Worm (Caenorhabditis elegans): ENCODE measurements around the gene F14F9.5.

Gene F14F9.5

DNA sequence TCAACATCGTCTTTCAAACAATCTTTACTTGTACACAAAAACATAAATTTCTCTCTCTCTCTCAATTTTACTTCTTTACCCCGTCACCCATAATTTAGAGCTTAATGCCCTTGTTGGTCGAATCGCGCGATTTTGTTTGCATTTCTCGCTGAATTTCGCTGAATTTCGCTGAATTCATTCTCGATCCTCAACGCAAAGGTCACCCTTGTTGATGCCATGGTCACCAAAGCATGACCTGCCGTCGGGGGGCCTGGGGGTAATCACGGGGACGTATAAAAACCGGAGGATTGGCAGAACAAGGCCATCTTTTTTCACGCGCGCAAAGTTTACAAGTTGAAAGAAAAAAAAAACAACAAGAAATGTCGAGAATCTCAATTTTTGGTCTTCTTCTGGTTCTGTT, 3.1 kb downstream of the F14F9.5 start, which contains the start of gene F14F9.8:
Gene F14F9.8 (plus strand): TSS at position 301 of the 400 bp plus-strand sequence.
- no peak for TF ChIP-seq unc-62 (GFP tag; optimal IDR thresholded peaks at IDR 0.05)

DNA sequence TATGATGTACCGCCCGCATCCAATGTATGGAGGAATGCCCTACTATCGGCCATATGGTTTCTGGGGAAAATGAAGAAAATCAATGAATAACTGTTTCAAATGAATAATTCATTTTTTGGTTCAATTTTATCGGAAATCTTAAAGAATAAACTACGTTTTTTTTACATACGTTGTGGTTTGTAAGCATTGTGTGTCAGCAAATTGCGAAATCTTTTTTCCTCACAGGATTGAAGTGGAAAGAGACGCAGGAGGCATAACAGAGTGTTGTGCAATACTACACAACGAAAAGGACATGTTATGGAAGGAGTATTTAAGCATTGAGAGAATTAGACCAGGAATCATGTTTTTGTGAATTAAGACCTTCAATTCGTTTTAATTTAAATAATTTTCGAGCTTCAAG, 4.5 kb downstream of the F14F9.5 start:
- no peak for TF ChIP-seq unc-62 (GFP tag; optimal IDR thresholded peaks at IDR 0.05)

DNA sequence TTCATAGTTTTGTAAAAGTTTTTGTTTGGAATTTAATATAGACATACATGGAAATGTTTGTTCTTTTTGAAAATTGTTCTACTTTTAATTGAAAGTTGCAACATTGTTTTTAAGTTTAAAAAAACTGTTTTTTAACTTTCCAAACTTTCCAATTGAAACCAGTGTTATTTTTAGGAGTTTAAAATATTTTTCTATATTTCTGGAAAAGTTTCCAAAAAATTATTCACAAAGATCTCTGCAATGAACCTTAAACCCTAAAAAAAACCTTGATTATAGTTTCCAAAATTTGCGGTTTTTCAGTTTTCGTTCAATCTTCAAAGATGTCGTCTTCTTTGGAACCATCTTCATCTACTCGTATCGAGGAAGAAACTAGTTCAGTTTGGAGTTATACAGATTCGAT, 5.5 kb downstream of the F14F9.5 start, which contains the start of gene F14F9.4:
Gene F14F9.4 (plus strand): TSS at position 301 of the 400 bp plus-strand sequence.
- no peak for TF ChIP-seq unc-62 (GFP tag; optimal IDR thresholded peaks at IDR 0.05)

DNA sequence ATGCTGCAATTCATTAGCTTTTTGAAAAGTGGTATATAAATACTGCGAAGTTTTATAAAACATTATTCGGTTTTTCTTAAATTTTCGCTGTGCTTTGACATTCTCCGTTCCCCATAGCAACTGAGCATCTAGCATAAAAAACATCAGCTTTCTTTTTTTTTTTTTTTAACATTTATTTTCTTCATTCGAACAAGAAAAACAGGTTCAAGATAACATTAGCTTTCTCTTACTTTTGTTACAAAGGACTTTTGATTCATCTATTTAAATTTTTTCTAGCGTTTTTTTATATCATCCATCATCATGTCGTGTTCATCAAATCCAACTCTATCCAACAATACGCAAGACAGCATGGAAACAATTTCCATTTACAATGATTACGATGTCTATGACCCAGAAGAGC, 11.0 kb downstream of the F14F9.5 start, which contains the start of gene F14F9.3:
Gene F14F9.3 (plus strand): TSS at position 301 of the 400 bp plus-strand sequence.
- TF ChIP-seq unc-62 (GFP tag; optimal IDR thresholded peaks at IDR 0.05): no peak

DNA sequence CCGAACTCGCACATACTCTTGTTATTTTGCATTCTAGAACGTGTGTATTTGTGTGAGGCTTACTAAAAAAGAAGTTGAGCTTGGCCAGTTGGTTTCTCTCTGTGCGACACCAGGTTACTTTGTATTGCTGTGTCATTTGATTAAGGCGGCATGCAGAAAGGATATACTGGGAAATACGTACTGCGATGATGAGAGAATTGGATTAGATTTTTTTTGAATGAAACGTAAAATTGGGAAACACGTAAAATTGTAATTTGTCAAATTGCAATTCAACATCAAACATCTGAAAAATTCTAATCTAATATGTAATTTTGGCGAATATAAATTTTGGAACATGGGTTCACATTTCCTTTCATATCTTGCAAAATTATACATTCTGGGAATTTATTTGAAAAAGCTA, 16.9 kb downstream of the F14F9.5 start, which contains the start of gene srh-129:
Gene srh-129 (minus strand): TSS at position 101 of the 400 bp plus-strand sequence.
- TF ChIP-seq unc-62 (GFP tag; optimal IDR thresholded peaks at IDR 0.05): no peak

DNA sequence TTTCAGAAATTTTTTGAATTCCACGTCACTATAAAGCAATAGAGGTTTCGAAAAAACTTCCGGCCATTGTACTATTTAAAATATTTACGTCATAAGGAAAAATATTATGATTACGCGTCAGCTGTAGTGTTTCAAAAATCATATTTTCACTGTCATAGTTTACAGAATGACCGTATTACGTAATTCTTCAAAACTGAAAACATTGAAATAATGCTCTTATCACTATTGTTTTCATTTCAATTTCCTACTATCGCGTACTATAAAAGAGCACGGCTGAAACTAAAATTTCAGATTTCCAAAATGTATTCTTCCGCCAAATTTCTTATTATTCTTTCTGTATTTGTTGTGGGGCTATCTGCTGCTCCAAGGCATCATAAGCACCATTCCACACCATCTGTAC, 17.6 kb downstream of the F14F9.5 start, which contains the start of gene F14F9.2:
Gene F14F9.2 (plus strand): TSS at position 301 of the 400 bp plus-strand sequence.
- TF ChIP-seq unc-62 (GFP tag; optimal IDR thresholded peaks at IDR 0.05): no peak

DNA sequence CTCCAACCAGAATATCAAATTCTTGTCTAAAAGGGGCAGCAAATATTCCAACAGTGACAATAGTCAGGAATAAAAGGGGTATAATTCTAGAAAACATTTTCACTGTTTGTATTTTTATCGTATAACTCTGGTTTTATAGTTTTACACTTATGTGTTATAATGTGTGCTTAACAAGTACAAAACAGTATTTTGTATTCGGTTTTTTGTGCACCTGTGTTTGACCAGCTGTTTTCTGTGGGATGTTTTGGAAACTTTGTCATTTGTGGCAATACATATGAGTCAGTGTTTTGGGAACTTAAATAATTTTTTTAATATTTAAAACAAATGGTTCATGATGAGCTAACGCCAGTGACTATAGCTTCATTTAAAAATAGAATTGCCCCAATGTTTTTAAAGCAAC, 19.5 kb downstream of the F14F9.5 start, which contains the start of gene F14F9.6:
Gene F14F9.6 (minus strand): TSS at position 101 of the 400 bp plus-strand sequence.
- TF ChIP-seq unc-62 (GFP tag; optimal IDR thresholded peaks at IDR 0.05): no peak

DNA sequence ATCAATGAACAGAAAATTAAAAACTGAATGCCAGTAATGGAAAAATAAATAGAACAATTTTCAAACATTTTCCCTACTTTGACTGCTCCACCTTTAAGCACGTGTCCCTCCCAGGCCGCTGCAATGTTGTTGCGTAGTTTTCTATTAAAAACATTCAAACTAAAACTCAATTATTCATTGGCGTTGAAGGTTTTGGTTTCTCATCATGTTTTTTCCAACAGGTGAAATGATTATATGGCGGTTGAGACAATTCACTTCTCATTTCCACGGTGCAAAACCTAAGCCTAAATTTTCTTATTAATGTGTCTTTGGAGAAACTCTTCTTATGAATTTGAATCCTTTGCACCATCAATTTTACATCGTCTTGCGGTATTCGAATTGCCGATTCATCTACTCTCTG, 24.0 kb downstream of the F14F9.5 start, which contains the start of gene srh-130:
Gene srh-130 (plus strand): TSS at position 301 of the 400 bp plus-strand sequence.
- no peak for TF ChIP-seq unc-62 (GFP tag; optimal IDR thresholded peaks at IDR 0.05)

DNA sequence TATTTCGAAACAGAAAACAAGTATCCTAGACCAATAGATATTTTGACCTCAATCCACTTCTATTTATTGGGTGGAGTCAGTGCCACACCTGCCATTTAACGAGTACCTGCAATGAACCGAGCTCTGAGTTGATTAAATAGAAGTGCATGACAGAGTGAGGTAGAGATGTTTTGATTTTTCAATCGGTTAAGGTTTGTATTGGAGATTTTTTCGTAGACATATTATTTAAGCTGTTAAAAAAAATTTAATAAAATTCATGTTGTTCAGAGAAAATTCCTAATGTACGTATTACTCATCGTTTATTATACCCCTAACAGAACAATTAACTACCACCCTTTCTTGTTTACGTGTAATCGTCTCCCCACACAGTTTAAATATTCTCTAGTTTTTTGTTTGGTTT, 28.6 kb downstream of the F14F9.5 start, which contains the start of gene srx-38:
Gene srx-38 (minus strand): TSS at position 101 of the 400 bp plus-strand sequence.
- TF ChIP-seq unc-62 (GFP tag; optimal IDR thresholded peaks at IDR 0.05): no peak

DNA sequence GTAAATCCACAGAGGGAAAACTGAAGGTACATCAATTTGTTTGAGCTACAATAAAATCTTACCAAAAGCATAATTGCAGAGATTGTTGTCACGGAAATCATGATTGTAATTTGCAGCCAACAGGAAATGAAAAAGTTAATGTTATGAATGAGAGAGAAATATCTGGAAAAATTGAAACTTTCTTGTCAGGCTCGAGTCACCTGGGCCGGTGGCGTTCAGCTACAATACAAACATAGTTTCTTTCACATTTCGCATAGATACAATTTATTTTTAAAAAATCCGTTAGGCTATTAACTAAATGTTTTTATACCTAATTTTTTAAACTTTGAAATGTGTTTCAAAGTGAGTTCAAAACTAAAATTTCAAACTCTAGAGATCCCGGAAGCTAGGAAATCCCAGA, 30.8 kb downstream of the F14F9.5 start, which contains the start of gene srx-39:
Gene srx-39 (minus strand): TSS at position 101 of the 400 bp plus-strand sequence.
- no peak for TF ChIP-seq unc-62 (GFP tag; optimal IDR thresholded peaks at IDR 0.05)

DNA sequence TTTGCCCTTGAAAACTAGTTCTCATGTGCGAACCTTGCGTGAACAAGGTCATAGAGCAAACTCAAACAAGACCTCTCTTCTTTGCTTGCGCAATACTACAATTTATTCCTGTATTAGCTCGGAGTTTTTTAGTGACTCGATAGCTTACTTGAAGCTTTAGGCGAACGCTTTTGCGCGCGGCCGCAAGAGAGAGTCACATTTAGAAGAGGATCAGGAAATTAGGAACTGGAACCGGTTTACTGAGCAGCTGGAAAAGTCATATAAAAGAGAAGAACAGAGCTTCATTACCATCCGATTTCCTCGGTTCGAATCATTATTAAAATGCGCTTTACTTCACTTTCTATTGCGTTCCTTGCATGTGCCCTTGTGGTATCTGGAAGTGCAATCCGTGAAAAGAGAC, 31.4 kb downstream of the F14F9.5 start, which contains the start of gene abu-15:
Gene abu-15 (plus strand): TSS at position 301 of the 400 bp plus-strand sequence.
- TF ChIP-seq unc-62 (GFP tag; optimal IDR thresholded peaks at IDR 0.05): no peak

DNA sequence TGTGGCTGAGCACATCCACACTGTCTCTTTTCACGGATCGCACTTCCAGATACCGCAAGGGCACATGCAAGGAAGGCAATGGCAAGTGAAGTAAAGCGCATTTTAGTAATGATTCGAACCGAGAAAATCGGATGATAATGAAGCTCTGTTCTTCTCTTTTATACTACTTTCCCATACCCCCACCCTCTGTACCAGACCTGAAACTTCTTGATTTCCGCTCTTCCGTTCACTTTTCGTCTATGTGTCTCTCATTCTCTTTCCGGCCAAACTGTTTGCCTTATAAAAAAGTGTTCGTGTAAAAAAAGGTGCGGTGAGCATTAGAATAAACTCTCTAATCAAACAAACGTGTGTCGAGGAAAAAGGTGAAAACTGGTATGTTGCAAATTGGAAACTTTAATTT, 34.9 kb downstream of the F14F9.5 start, which contains the start of gene abu-6:
Gene abu-6 (minus strand): TSS at position 101 of the 400 bp plus-strand sequence.
- no peak for TF ChIP-seq unc-62 (GFP tag; optimal IDR thresholded peaks at IDR 0.05)

DNA sequence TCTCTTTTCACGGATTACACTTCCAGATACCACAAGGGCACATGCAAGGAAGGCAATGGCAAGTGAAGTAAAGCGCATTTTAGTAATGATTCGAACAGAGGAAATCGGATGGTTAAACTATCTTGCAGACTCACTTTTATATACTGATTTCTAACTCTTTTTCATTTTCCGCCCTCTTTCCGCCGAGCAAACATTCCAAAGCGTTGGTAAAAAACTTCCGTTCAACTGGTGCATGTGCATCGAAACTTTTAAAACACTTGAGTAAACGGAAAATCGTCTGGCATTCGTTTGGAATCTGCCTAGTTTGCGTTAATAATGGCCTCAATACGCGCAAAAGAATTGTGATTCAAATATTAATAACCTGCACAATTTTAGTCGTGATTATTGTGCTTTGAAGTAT, 37.8 kb downstream of the F14F9.5 start, which contains the start of gene abu-7:
Gene abu-7 (minus strand): TSS at position 101 of the 400 bp plus-strand sequence.
- no peak for TF ChIP-seq unc-62 (GFP tag; optimal IDR thresholded peaks at IDR 0.05)

DNA sequence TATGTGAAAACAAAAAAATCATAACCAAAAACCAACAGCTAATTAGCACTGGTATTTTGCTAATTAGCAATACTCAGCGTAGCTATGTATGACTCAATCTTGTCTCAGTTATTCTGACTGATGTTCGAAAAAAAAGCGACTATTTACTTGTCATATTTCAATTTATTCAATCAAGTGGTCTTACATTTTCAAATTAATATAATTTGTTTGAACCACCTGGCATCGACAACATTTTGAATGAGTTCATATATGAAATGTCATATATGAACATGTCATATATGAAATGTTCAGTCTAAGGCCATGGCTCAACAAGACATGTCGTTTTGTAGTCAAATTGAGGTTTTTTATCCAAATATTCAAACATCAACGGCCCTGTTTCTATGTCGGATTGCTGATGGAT, 38.5 kb downstream of the F14F9.5 start, which contains the start of gene srw-140:
Gene srw-140 (plus strand): TSS at position 301 of the 400 bp plus-strand sequence.
- TF ChIP-seq unc-62 (GFP tag; optimal IDR thresholded peaks at IDR 0.05): no peak

DNA sequence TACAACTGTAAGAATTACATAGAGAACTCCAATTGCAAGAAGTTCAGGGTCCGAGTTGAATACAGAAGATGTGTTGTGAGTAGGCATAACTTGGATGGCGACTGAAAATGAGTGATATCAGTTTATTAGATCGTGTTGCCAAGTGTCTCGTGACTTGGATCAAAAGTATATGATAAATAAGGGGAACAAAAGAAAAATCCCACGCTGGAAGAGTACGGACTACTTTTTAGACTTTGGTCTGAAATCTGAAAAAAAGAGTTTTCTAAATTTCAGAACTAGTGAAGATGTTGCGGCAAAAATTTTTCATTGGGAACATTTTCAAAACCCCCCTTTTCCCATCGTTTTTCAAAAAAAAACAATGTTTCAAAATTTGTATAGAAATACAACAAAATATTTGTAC, 42.7 kb downstream of the F14F9.5 start, which contains the start of gene srt-64:
Gene srt-64 (minus strand): TSS at position 101 of the 400 bp plus-strand sequence.
- TF ChIP-seq unc-62 (GFP tag; optimal IDR thresholded peaks at IDR 0.05): no peak

DNA sequence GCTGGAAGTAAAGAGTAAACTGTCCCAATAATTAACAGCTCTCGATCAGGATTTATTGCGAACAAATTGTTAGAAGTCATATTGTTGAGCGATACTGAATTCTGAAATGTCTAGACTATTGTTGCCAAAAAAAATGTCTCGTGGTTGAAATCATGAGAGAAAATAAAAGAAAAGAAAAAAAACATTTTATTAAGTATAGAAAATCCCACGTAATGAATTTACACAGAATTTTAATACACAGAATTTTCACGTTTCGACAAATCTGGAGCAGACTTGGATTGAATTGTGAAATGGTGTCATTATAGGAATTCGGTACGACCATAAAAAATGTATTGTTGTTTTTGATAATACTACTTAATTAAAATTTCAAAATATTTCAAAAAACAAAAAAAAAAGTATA, 45.9 kb downstream of the F14F9.5 start, which contains the start of gene srt-65:
Gene srt-65 (minus strand): TSS at position 101 of the 400 bp plus-strand sequence.
- no peak for TF ChIP-seq unc-62 (GFP tag; optimal IDR thresholded peaks at IDR 0.05)

DNA sequence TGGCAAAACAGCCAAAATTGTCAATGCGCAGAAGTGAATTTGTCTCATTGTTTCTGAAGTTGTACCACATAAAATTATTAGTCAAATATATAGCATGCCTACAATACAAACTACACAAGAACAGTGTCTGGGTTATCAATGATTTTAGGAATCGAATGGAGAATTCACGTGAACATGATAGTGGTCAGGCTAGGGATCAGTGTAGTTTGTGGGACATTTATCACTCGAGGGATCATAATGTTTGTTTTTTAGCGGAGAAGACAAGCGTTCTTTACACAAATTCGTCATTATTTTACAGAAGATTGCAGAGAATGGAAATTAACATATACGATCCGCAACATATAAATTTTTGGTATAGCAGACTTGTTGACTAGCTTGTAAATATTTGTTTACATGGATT, 50.3 kb downstream of the F14F9.5 start, which contains the start of gene ugt-51:
Gene ugt-51 (minus strand): TSS at position 101 of the 400 bp plus-strand sequence.
- no peak for TF ChIP-seq unc-62 (GFP tag; optimal IDR thresholded peaks at IDR 0.05)
